Fruit fly (Drosophila melanogaster) whole organism, pupa: ENCODE results near the gene Dif.

Experiments used
- CG12605 ChIP-seq: fragments of 200-800 bp; sonication (Bioruptor generic); IDR thresholded peaks from 2 replicates; pipeline ENCODE4 v1.3.6; 2022; ENCODE audit warnings: missing biosample characterization, missing genetic modification characterization
- CG13204 ChIP-seq: fragments of 200-800 bp; sonication (Bioruptor generic); optimal IDR thresholded peaks from 2 replicates; lab custom pipeline; 2018; ENCODE audit warnings: missing biosample characterization, mild to moderate bottlenecking, missing genetic modification characterization, moderate library complexity
- CG15710 ChIP-seq: fragments of 200-800 bp; sonication (Bioruptor generic); optimal IDR thresholded peaks from 2 replicates; lab custom pipeline; 2018; ENCODE audit warnings: missing biosample characterization, mild to moderate bottlenecking, missing genetic modification characterization, moderate library complexity
- CG17806 ChIP-seq: fragments of 200-800 bp; sonication (Bioruptor generic); optimal IDR thresholded peaks from 2 replicates; lab custom pipeline; 2018; ENCODE audit warnings: missing biosample characterization, mild to moderate bottlenecking, missing genetic modification characterization, moderate library complexity
- CG32121 ChIP-seq: fragments of 200-800 bp; sonication (Bioruptor generic); IDR thresholded peaks from 2 replicates; pipeline ENCODE4 v1.3.6; 2022; ENCODE audit warnings: missing biosample characterization, missing genetic modification characterization
- CG8159 ChIP-seq: fragments of 200-800 bp; sonication (Bioruptor generic); optimal IDR thresholded peaks from 3 replicates; lab custom pipeline; 2018; ENCODE audit warnings: missing biosample characterization, mild to moderate bottlenecking, missing genetic modification characterization, moderate library complexity
- EcR ChIP-seq: fragments of 200-800 bp; sonication (Bioruptor generic); optimal IDR thresholded peaks from 3 replicates; lab custom pipeline; 2019; ENCODE audit warnings: missing biosample characterization, missing genetic modification characterization, mild to moderate bottlenecking, moderate library complexity, missing genetic modification reagents
- Ets98B ChIP-seq: fragments of 200-800 bp; sonication (Bioruptor generic); IDR thresholded peaks from 2 replicates; pipeline ENCODE4 v1.3.6; 2022; ENCODE audit warnings: missing biosample characterization, missing genetic modification characterization
- Pif1B ChIP-seq: fragments of 200-800 bp; sonication (Bioruptor generic); optimal IDR thresholded peaks from 3 replicates; lab custom pipeline; 2016; ENCODE audit warnings: missing biosample characterization, missing genetic modification characterization
- Snoo ChIP-seq: fragments of 200-800 bp; sonication (Bioruptor generic); optimal IDR thresholded peaks from 3 replicates; lab custom pipeline; 2017; ENCODE audit warnings: missing biosample characterization, mild to moderate bottlenecking, missing genetic modification characterization, inconsistent platforms
- fd96Ca ChIP-seq: fragments of 200-800 bp; sonication (Bioruptor generic); IDR thresholded peaks from 3 replicates; pipeline ENCODE4 v1.3.6; 2022; ENCODE audit warnings: missing biosample characterization, missing genetic modification characterization
- gl ChIP-seq: fragments of 200-800 bp; sonication (Bioruptor generic); optimal IDR thresholded peaks from 2 replicates; lab custom pipeline; 2018; ENCODE audit warnings: missing biosample characterization, mild to moderate bottlenecking, missing genetic modification characterization

DNA sequence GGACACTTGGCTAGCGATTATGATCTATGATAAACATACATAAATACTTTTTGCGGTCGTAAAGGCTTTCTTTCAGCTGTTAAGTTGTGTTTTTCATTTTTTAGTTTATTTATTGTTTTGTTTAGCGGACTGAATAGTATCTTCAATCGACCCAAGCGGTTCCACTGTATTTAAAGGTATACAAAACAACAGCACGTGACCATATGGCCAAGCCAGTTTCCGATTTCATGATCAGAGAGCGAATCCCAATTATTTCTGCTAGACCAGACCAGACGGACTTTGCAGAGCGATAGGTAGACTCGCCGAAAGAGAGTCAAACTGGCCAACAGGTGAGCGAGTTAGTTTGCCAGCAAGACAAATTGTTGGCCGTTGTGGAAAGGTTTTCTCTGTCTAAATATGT, 38.6 kb upstream of the Dif start, which contains the start of gene Sgt:
- TF ChIP-seq CG32121 (GFP tag; lab: Robert Waterston, UW) (no peak), Pif1B (GFP tag; lab: Kevin White, UChicago) (no peak), Ets98B (GFP tag; lab: Robert Waterston, UW) (no peak), CG12605 (GFP tag; lab: Robert Waterston, UW) (no peak), EcR (GFP tag; lab: Kevin White, UChicago) (no peak), fd96Ca (no peak), CG15710 (tag; lab: Kevin White, UChicago) (no peak), CG8159 (no peak), CG13204 (GFP tag; lab: Kevin White, UChicago) (no peak), Snoo (no peak), gl (no peak), CG17806 (tag; lab: Kevin White, UChicago) (no peak)
